Fruit fly (Drosophila melanogaster): ENCODE measurements around the gene CG3123.

dm6 chr2L:2861140-2861884 lies 36.0 kb upstream of the CG3123 start:
- TF ChIP-seq CG8478 (optimal IDR thresholded peaks at IDR 0.05) (no peak), CTCF (optimal IDR thresholded peaks at IDR 0.05) (no peak)

All from S2 (cell line).